Fruit fly (Drosophila melanogaster) whole organism, larva: ENCODE results near the gene CG6006.
"Not testable (repeated sequence)": the region's sequence is repeated elsewhere in the genome, so short reads cannot be mapped to it uniquely, and the experiment has no call there.

Experiments used
- noc ChIP-seq: fragments of 200-800 bp; sonication (Bioruptor generic); optimal IDR thresholded peaks from 3 replicates; lab custom pipeline; 2019; ENCODE audit warnings: missing biosample characterization, mild to moderate bottlenecking, missing genetic modification characterization, moderate library complexity

The CG6006 gene

dm6 chr3R:16157564-16158242 is 2.9 kb downstream of the CG6006 start:
- TF ChIP-seq noc (tag; lab: Kevin White, UChicago), result peak; percentile 50

dm6 chr3R:16168088-16168487 is 13.3 kb downstream of the CG6006 start:
- no peak for TF ChIP-seq noc (tag; lab: Kevin White, UChicago)

dm6 chr3R:16171747-16172146 is 17.0 kb downstream of the CG6006 start, which contains the start of gene CG8925:
Gene CG8925, plus strand, starts transcription at chr3R:16171991.
- no peak for TF ChIP-seq noc (tag; lab: Kevin White, UChicago)

DNA sequence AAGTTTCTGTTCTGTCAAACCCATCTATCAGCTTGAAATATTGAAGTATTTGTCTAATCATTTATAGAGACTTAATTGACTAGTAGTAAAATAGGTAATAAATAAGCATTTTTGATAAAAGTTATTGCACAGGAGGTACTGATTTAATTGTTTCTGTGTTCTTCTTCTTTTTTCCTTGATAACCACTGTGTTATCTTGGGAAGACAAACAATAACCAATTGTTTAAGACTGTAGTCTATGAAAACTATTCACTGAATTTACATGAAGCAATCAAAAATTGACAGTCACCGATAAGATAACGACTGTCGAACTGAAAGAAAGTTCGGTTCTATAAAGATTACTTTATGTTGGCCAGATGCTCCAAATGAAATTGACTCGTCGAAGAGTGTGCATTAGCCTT is 18.7 kb downstream of the CG6006 start:
- peak; percentile 30 for TF ChIP-seq noc (tag; lab: Kevin White, UChicago)

- TF ChIP-seq noc (tag; lab: Kevin White, UChicago), result no peak
Measured at dm6 chr3R:16176526-16176925, 21.7 kb downstream of the CG6006 start.

DNA sequence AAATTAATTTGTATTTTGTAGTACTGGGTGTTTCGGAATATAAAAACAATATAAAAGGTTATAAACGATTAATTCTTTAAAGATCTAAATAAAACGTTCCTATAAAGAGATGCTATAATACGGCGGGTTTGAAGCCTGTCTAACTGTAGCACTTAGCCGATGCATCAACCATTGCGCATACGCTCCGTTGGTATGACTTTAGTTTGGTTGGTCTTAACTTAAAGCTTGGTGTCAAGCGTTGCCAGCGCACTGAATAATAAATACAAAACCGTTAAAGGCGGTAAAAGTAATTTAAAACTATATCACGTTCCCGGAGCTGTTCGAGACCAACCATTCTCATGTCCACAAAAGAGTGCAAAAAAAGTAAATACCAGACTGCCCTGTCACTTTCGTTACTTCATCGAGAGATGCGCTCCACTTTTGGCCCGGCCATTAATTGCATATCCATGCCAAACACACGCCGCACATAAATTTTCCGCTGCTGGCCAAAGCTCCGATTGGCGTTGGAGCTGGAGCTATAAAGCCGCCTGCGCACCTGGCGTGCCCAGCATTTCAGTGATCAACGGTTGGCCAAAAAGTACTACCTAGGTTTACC is 25.8 kb downstream of the CG6006 start, which contains the start of gene CG8927:
Gene CG8927, plus strand, starts transcription at position 545 of the 595 bp plus-strand sequence.
- no peak for TF ChIP-seq noc (tag; lab: Kevin White, UChicago)

DNA sequence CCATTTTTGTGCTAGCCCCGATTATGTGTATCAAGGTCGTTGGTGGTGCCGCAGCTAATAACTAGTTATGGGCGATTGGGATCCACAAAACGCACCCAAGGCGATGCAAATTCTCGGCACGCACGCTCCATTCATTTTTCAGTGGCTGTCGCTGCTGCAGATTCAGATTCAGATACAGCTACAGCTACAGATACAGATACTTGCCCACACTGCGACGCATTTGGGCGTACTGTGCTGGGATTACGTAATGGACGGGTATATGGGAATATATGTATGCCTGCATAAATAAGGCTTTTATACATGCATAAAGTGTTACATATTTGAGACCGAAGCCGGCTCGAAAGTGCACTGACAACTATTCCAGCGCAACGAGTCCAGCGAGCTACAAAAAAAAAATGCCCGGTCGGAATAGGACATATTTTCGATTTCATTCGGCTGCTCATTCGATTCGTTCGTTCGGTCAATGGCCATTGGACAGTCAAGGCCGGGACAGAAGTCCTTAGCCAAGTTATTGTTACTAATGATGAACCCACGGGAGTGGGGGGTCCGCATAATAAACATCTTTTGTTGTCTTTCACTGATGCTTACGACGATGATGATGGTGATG is 27.6 kb downstream of the CG6006 start:
- TF ChIP-seq noc (tag; lab: Kevin White, UChicago), result no peak

DNA sequence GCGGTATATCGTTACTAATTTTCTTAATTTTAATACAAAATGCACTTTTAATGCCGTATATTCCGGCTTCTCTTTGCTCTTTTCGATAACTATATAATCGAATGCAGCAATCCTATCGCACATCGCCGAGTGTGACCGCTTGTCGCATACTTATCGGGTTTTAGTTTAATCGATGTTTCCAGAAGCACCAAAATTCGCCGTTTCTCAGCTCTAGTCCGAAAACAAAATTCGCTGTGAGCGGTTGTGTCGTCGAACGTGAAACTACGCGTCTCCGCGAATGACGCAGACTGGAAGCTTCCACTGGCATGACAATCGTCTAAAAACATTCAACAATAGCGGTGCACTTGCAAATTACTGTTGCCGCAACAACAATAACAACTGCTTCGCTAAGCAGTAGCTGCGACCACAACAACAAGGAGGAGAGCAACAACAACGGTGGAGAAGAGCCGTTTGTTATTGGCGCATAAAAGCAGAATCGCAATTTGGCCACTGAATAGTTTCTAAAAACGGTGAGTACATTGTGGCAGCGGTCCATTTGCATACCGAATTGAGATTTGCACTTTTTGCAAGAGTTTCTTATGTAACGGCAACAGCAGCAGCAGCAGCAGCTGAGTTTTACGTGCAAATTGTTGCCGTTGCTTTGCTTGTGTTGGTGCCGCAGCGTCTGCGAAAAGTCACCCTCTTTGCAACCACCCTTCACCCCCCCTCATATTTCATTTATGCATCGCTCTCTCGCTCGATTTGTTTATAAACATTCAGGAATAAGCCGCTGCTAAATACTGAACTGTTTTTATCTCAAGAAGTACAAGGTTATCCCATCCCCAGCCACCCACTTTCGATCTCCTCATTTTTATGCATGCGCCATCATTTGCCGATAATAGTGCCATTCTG is 32.3 kb downstream of the CG6006 start, which contains the start of gene sra:
Gene sra, plus strand, starts transcription at position 209 of the 891 bp plus-strand sequence.
- TF ChIP-seq noc (tag; lab: Kevin White, UChicago), result no peak

dm6 chr3R:16187737-16188136 is 33.0 kb downstream of the CG6006 start:
- no peak for TF ChIP-seq noc (tag; lab: Kevin White, UChicago)

- not testable (repeated sequence) for TF ChIP-seq noc (tag; lab: Kevin White, UChicago)
Measured at dm6 chr3R:16189464-16189863, 34.7 kb downstream of the CG6006 start, which contains the start of gene Bin1. Gene Bin1, minus strand, starts transcription at chr3R:16189564.

- TF ChIP-seq noc (tag; lab: Kevin White, UChicago), result no peak
Measured at dm6 chr3R:16190183-16190763, 35.5 kb downstream of the CG6006 start.

- no peak for TF ChIP-seq noc (tag; lab: Kevin White, UChicago)
Measured at dm6 chr3R:16190782-16191181, 36.0 kb downstream of the CG6006 start.

DNA sequence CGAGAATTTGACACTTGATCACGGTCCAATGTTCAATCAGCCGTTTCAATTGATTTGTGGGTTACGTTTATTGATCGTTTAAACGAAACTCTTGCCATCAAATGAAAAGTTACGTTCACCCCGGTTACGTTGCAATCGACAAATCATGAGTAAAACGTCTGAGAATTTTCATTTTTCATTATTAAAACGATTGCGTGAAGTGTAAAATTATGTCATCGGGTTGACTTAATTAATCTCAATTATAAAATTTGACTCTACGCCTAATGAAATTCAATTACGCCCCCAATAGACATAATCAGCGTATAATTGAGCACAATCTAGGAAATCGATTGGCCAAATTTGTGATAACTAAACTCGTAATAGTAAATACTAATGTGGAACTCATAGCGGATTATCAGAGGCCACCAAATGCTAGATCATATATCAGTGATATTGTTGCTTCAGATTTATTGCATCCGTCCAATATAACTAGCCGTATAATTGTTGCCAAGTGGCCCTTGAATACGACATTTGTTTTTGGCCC is 45.8 kb downstream of the CG6006 start:
- peak; percentile 8 for TF ChIP-seq noc (tag; lab: Kevin White, UChicago)

DNA sequence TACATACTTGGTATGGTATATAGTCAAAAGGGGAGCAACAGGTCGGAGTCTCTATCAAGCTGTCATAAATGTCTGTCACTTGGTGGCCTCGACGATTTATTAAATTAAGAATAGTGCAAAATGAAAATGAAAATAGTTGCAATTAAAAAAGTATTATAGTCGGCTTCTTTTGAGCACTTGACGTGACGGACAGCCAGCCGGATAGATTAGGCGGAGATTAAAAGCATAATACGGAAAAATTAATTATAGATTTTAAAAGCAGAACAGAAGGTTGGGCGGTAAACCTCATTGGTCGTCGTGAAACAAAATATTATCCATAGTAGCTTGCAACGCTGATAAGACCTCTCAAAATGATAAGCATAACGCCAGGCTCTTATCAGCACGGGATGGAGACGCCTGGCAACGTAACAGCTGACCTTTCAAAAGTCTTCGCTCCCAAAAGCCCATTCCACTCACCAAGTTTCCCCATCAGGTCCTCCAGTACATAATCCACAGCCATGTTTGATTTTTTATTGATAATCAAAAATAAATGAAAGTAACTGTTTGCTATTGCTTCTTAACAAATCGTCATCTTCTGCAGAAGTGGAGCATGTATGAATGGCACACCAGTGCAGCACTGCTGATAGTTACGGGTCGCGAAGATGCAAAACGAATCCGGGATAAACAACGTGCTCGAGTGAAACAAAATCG is 47.7 kb downstream of the CG6006 start:
- TF ChIP-seq noc (tag; lab: Kevin White, UChicago), result peak; percentile 70
